Worm (Caenorhabditis elegans): ENCODE measurements around the gene pqn-94.

Gene pqn-94

DNA sequence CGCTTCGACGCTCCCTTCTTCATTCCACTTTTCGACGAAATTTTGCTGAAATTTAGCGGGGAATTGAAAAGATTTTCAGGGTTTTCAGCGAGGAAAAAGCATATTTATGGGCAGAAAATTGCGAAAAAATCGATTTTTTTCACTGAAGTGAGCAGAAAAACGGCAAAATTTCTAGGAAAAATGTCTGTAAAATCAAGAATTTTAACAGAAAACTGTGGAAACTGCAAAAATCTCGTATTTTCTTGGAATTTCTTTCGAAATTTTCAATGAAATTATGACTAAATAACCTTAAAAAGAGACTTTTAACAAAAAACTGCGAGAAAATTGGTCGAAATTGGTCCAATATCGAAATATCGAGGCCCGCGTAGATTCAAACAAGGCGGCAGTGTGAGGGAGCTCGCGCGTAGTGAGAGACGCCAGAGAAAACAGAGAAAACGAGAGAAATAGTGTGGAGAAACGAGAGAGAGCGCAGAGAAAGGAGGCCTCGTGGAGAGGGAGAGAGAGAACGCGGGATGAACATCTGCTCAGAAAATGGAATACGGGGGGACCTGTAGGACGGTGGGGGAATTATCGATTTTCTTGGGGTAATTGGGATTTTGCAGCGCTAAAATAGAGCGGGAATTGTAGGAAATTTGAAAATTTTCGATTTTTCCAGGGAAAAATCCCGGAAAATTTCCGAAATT is 30.1 kb downstream of the pqn-94 start, which contains the start of gene swsn-1 (continued):
- TF ChIP-seq set-16 (GFP tag; IDR thresholded peaks at IDR 0.05) (no peak), dmd-8 (GFP tag; IDR thresholded peaks at IDR 0.05) (no peak), nhr-77 (tag; optimal IDR thresholded peaks at IDR 0.05) (no peak), dpl-1 (GFP tag; optimal IDR thresholded peaks at IDR 0.05) (peak; percentile 34), ctbp-1 (GFP tag; IDR thresholded peaks at IDR 0.05) (peak; percentile 16; the same call in 1 of the 2 replicates), F37D6.2 (tag; optimal IDR thresholded peaks at IDR 0.05) (no peak), lin-39 (tag; optimal IDR thresholded peaks at IDR 0.05) (no peak), ceh-44 (GFP tag; IDR thresholded peaks at IDR 0.05) (no peak), lir-3 (tag; optimal IDR thresholded peaks at IDR 0.05) (no peak), skn-1 (tag; optimal IDR thresholded peaks at IDR 0.05) (no peak), gei-8 (GFP tag; optimal IDR thresholded peaks at IDR 0.05) (no peak), nhr-6 (tag; optimal IDR thresholded peaks at IDR 0.05) (peak; percentile 60), cey-2 (tag; optimal IDR thresholded peaks at IDR 0.05; ENCODE audit: borderline replicate concordance, insufficient read depth) (no peak), nhr-28 (tag; optimal IDR thresholded peaks at IDR 0.05) (peak; percentile 21), spr-3 (GFP tag; optimal IDR thresholded peaks at IDR 0.05) (no peak), F26F4.8 (GFP tag; conservative IDR thresholded peaks at IDR 0.05) (no peak), lsy-2 (tag; optimal IDR thresholded peaks at IDR 0.05) (peak in 1 of 2 experiments; percentile 40), mep-1 (tag; optimal IDR thresholded peaks at IDR 0.05) (peak; percentile 22), hif-1 (tag; optimal IDR thresholded peaks at IDR 0.05) (peak in 1 of 2 experiments; percentile 15), ZK337.2 (GFP tag; IDR thresholded peaks at IDR 0.05) (no peak), lin-38 (GFP tag; IDR thresholded peaks at IDR 0.05) (peak; percentile 42; the same call in 1 of the 2 replicates), Y5F2A.4 (GFP tag; optimal IDR thresholded peaks at IDR 0.05) (no peak), Y48G9A.11 (GFP tag; IDR thresholded peaks at IDR 0.05) (no peak), madf-9 (GFP tag; conservative IDR thresholded peaks at IDR 0.05) (no peak), jun-1 (tag; optimal IDR thresholded peaks at IDR 0.05) (no peak), saeg-2 (GFP tag; IDR thresholded peaks at IDR 0.05) (no peak), ceh-82 (tag; optimal IDR thresholded peaks at IDR 0.05) (no peak), F10B5.3 (tag; optimal IDR thresholded peaks at IDR 0.05) (no peak), snpc-1.2 (GFP tag; IDR thresholded peaks at IDR 0.05) (no peak), daf-12 (tag; optimal IDR thresholded peaks at IDR 0.05) (no peak), zfp-2 (tag; optimal IDR thresholded peaks at IDR 0.05) (no peak)

DNA sequence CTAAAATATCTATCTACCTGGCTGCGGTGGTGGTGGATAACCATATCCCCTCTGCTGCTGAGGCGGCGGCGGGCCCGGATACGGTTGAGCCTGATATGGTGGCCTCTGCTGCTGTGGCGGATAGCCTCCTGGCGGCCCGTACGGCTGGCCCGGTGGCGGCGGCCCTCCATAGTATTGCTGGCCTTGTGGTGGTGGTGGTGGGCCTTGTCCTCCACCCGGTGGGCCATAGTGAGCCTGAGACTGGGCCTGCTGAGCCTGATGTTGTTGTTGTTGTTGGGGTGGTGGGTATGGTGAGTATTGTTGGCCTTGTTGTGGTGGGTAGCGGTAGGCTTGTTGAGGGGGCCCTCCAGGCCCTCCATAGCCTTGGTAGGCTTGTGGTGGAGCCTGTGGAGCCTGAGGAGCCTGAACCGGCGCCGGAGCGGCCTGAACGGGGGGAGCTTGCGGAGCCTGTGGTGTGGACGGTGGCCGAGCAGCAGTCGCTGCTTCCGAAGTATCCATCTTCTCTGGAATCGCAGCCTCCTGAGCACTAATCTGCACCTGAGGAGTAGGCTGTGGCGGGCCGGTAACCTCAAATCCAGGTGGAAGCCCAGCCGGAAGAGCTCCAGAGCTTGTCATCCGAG is 38.3 kb downstream of the pqn-94 start:
- peak; percentile 97 for TF ChIP-seq set-16 (GFP tag; IDR thresholded peaks at IDR 0.05)
- no peak for TF ChIP-seq sdz-12 (GFP tag; optimal IDR thresholded peaks at IDR 0.05)
- TF ChIP-seq egl-43 (GFP tag; IDR thresholded peaks at IDR 0.05), result no peak
- no peak for TF ChIP-seq T20F7.1 (GFP tag; optimal IDR thresholded peaks at IDR 0.05)
- TF ChIP-seq Y5F2A.4 (GFP tag; optimal IDR thresholded peaks at IDR 0.05), result no peak
- no peak for TF ChIP-seq snpc-1.2 (GFP tag; IDR thresholded peaks at IDR 0.05)
- TF ChIP-seq lim-7 (GFP tag; IDR thresholded peaks at IDR 0.05), result no peak
- TF ChIP-seq R02D3.7 (tag; optimal IDR thresholded peaks at IDR 0.05), result no peak
- no peak for TF ChIP-seq ceh-28 (tag; optimal IDR thresholded peaks at IDR 0.05)
- no peak for TF ChIP-seq nhr-111 (GFP tag; optimal IDR thresholded peaks at IDR 0.05)
- no peak for TF ChIP-seq skn-1 (tag; optimal IDR thresholded peaks at IDR 0.05)
- TF ChIP-seq nhr-10 (tag; optimal IDR thresholded peaks at IDR 0.05), result no peak
- TF ChIP-seq tag-97 (GFP tag; IDR thresholded peaks at IDR 0.05), result no peak
- TF ChIP-seq dve-1 (tag; optimal IDR thresholded peaks at IDR 0.05; ENCODE audit: insufficient read depth), result no peak
- TF ChIP-seq mdl-1 (tag; optimal IDR thresholded peaks at IDR 0.05), result no peak
- TF ChIP-seq nhr-28 (tag; optimal IDR thresholded peaks at IDR 0.05), result no peak
- TF ChIP-seq madf-5 (GFP tag; IDR thresholded peaks at IDR 0.05), result no peak
- no peak for TF ChIP-seq Y48G9A.11 (GFP tag; IDR thresholded peaks at IDR 0.05)
- no peak for TF ChIP-seq nhr-11 (tag; optimal IDR thresholded peaks at IDR 0.05)
- TF ChIP-seq ces-1 (GFP tag; optimal IDR thresholded peaks at IDR 0.05), result no peak
- no peak for TF ChIP-seq hlh-11 (tag; optimal IDR thresholded peaks at IDR 0.05)
- no peak for TF ChIP-seq php-3 (GFP tag; IDR thresholded peaks at IDR 0.05)
- TF ChIP-seq snpc-4 (tag; optimal IDR thresholded peaks at IDR 0.05), result no peak
- TF ChIP-seq ztf-11 (tag; optimal IDR thresholded peaks at IDR 0.05), result no peak

All from whole organism, L4 larva.